Fruit fly (Drosophila melanogaster) whole organism, embryonic: ENCODE measurements around the gene RpL37A.

Experiments
- Adf1 ChIP-seq: fragments of 200-800 bp; sonication (Bioruptor generic); IDR thresholded peaks from 2 replicates; pipeline ENCODE4 v1.3.6; 2022; ENCODE audit warnings: missing biosample characterization, missing genetic modification characterization
- B-H1 ChIP-seq: fragments of 200-800 bp; sonication (Bioruptor generic); IDR thresholded peaks from 3 replicates; pipeline ENCODE4 v1.3.6; 2022; ENCODE audit warnings: missing biosample characterization, missing genetic modification characterization
- BtbVII ChIP-seq: fragments of 200-800 bp; sonication (Bioruptor generic); optimal IDR thresholded peaks from 3 replicates; lab custom pipeline; 2017; ENCODE audit warnings: missing biosample characterization, mild to moderate bottlenecking, missing genetic modification characterization
- CG10431 ChIP-seq: fragments of 200-800 bp; sonication (Bioruptor generic); optimal IDR thresholded peaks from 3 replicates; lab custom pipeline; 2018; ENCODE audit warnings: missing biosample characterization, mild to moderate bottlenecking, missing genetic modification characterization
- CG10462 ChIP-seq: fragments of 200-800 bp; sonication (Bioruptor generic); optimal IDR thresholded peaks from 2 replicates; lab custom pipeline; 2016; ENCODE audit warnings: missing biosample characterization, missing genetic modification characterization
- CG10543 ChIP-seq: fragments of 200-800 bp; sonication (Bioruptor generic); optimal IDR thresholded peaks from 3 replicates; lab custom pipeline; 2017; ENCODE audit warnings: missing biosample characterization, mild to moderate bottlenecking, missing genetic modification characterization, moderate library complexity
- CG11085 ChIP-seq: fragments of 200-800 bp; sonication (Bioruptor generic); IDR thresholded peaks from 2 replicates; pipeline ENCODE4 v1.3.6; 2022; ENCODE audit warnings: missing biosample characterization, missing genetic modification characterization
- CG12769 ChIP-seq: fragments of 200-800 bp; sonication (Bioruptor generic); optimal IDR thresholded peaks from 2 replicates; lab custom pipeline; 2019; ENCODE audit warnings: missing biosample characterization, mild to moderate bottlenecking, missing genetic modification characterization, moderate library complexity
- CG14860 ChIP-seq: fragments of 200-800 bp; sonication (Bioruptor generic); IDR thresholded peaks from 3 replicates; pipeline ENCODE4 v1.3.6; 2022; ENCODE audit warnings: missing biosample characterization, missing genetic modification characterization; ENCODE audit not compliant: partially characterized antibody
- CG1529 ChIP-seq: fragments of 200-800 bp; sonication (Bioruptor generic); optimal IDR thresholded peaks from 3 replicates; lab custom pipeline; 2018; ENCODE audit warnings: missing biosample characterization, missing genetic modification characterization
- CG15514 ChIP-seq: fragments of 200-800 bp; sonication (Bioruptor generic); optimal IDR thresholded peaks from 3 replicates; lab custom pipeline; 2017; ENCODE audit warnings: missing biosample characterization, missing genetic modification characterization, mild to moderate bottlenecking, moderate library complexity, missing genetic modification reagents
- CG2875 ChIP-seq: fragments of 200-800 bp; sonication (Bioruptor generic); optimal IDR thresholded peaks from 2 replicates; lab custom pipeline; 2017; ENCODE audit warnings: missing biosample characterization, mild to moderate bottlenecking, missing genetic modification characterization, missing genetic modification reagents
- CG31224 ChIP-seq: fragments of 200-800 bp; sonication (Bioruptor generic); IDR thresholded peaks from 2 replicates; pipeline ENCODE4 v1.3.6; 2022; ENCODE audit warnings: missing biosample characterization, missing genetic modification characterization
- CG3281 ChIP-seq: fragments of 200-800 bp; sonication (Bioruptor generic); optimal IDR thresholded peaks from 3 replicates; lab custom pipeline; 2017; ENCODE audit warnings: missing biosample characterization, mild to moderate bottlenecking, missing genetic modification characterization
- CG4820 ChIP-seq: fragments of 200-800 bp; sonication (Bioruptor generic); optimal IDR thresholded peaks from 3 replicates; lab custom pipeline; 2016; ENCODE audit warnings: missing biosample characterization, missing genetic modification characterization
- CG6765 ChIP-seq: fragments of 200-800 bp; sonication (Bioruptor generic); optimal IDR thresholded peaks from 3 replicates; lab custom pipeline; 2017; ENCODE audit warnings: missing biosample characterization, mild to moderate bottlenecking, missing genetic modification characterization
- CG6813 ChIP-seq: fragments of 200-800 bp; sonication (Bioruptor generic); optimal IDR thresholded peaks from 2 replicates; lab custom pipeline; 2017; ENCODE audit warnings: missing biosample characterization, missing genetic modification characterization, mild to moderate bottlenecking, moderate library complexity, missing genetic modification reagents
- CG7839 ChIP-seq: fragments of 200-800 bp; sonication (Bioruptor generic); optimal IDR thresholded peaks from 3 replicates; lab custom pipeline; 2018; ENCODE audit warnings: missing biosample characterization, mild to moderate bottlenecking, missing genetic modification characterization, moderate library complexity
- CG8290 ChIP-seq, 3 experiments: fragments of 200-800 bp; sonication (Bioruptor generic); optimal IDR thresholded peaks; 2 replicates each; lab custom pipeline; 2016 to 2019; ENCODE audit warnings: missing biosample characterization in 3 of 3, missing genetic modification characterization in 3 of 3, mild to moderate bottlenecking in 2 of 3, moderate library complexity in 1 of 3
- Dbx ChIP-seq: fragments of 200-800 bp; sonication (Bioruptor generic); IDR thresholded peaks from 3 replicates; pipeline ENCODE4 v1.3.6; 2022; ENCODE audit warnings: missing biosample characterization, missing genetic modification characterization
- Dip2 ChIP-seq: fragments of 200-800 bp; sonication (Bioruptor generic); IDR thresholded peaks from 2 replicates; pipeline ENCODE4 v1.3.6; 2022; ENCODE audit warnings: missing biosample characterization, missing genetic modification characterization
- Fer3 ChIP-seq: fragments of 200-800 bp; sonication (Bioruptor generic); optimal IDR thresholded peaks from 2 replicates; lab custom pipeline; 2018; ENCODE audit warnings: missing biosample characterization, mild to moderate bottlenecking, missing genetic modification characterization, moderate library complexity
- Hand ChIP-seq: fragments of 200-800 bp; sonication (Bioruptor generic); optimal IDR thresholded peaks from 2 replicates; lab custom pipeline; 2017; ENCODE audit warnings: mild to moderate bottlenecking, missing biosample characterization, missing genetic modification reagents, missing genetic modification characterization
- HmgZ ChIP-seq: fragments of 200-800 bp; sonication (Bioruptor generic); optimal IDR thresholded peaks from 2 replicates; lab custom pipeline; 2018; ENCODE audit warnings: missing biosample characterization, mild to moderate bottlenecking, missing genetic modification characterization
- Hmx ChIP-seq: fragments of 200-800 bp; sonication (Bioruptor generic); optimal IDR thresholded peaks from 2 replicates; lab custom pipeline; 2016; ENCODE audit warnings: missing biosample characterization, missing genetic modification characterization
- Mrtf ChIP-seq: fragments of 200-800 bp; sonication (Bioruptor generic); IDR thresholded peaks from 3 replicates; pipeline ENCODE4 v1.3.6; 2022; ENCODE audit warnings: missing biosample characterization, missing genetic modification characterization
- Rx ChIP-seq: fragments of 200-800 bp; sonication (Bioruptor generic); IDR thresholded peaks from 2 replicates; pipeline ENCODE4 v1.3.6; 2022; ENCODE audit warnings: missing biosample characterization, missing genetic modification characterization
- Side ChIP-seq: fragments of 200-800 bp; sonication (Bioruptor generic); optimal IDR thresholded peaks from 2 replicates; lab custom pipeline; 2016; ENCODE audit warnings: missing biosample characterization, missing genetic modification characterization
- Ssrp ChIP-seq: fragments of 200-800 bp; sonication (Bioruptor generic); optimal IDR thresholded peaks from 2 replicates; lab custom pipeline; 2018; ENCODE audit warnings: missing biosample characterization, mild to moderate bottlenecking, missing genetic modification characterization, moderate library complexity
- Stat92E ChIP-seq, 3 experiments: fragments of >200 bp in 2 of 3; fragments of 200-800 bp in 1 of 3; sonication (Bioruptor generic) in 1 of 3; optimal IDR thresholded peaks; 2 replicates each; lab custom pipeline; 2017 to 2019; ENCODE audit warnings: missing biosample characterization in 3 of 3, missing genetic modification characterization in 3 of 3, mild to moderate bottlenecking in 1 of 3, moderate library complexity in 1 of 3
- az2 ChIP-seq: fragments of 200-800 bp; sonication (Bioruptor generic); optimal IDR thresholded peaks from 3 replicates; lab custom pipeline; 2016; ENCODE audit warnings: missing biosample characterization, missing genetic modification characterization
- dan ChIP-seq: fragments of 200-800 bp; sonication (Bioruptor generic); IDR thresholded peaks from 2 replicates; pipeline ENCODE4 v1.3.6; 2022; ENCODE audit warnings: missing biosample characterization, missing genetic modification characterization
- esg ChIP-seq: fragments of 200-800 bp; sonication (Bioruptor generic); conservative IDR thresholded peaks from 2 replicates; pipeline ENCODE4 v1.3.6; 2022; ENCODE audit warnings: missing biosample characterization, missing genetic modification characterization
- ewg ChIP-seq: fragments of 200-800 bp; sonication (Bioruptor generic); optimal IDR thresholded peaks from 3 replicates; lab custom pipeline; 2017; ENCODE audit warnings: mild to moderate bottlenecking, missing biosample characterization, missing genetic modification reagents, missing genetic modification characterization
- fd3F ChIP-seq: fragments of 200-800 bp; sonication (Bioruptor generic); optimal IDR thresholded peaks from 2 replicates; lab custom pipeline; 2018; ENCODE audit warnings: missing biosample characterization, mild to moderate bottlenecking, missing genetic modification characterization, moderate library complexity
- fd64A ChIP-seq: fragments of 200-800 bp; sonication (Bioruptor generic); optimal IDR thresholded peaks from 3 replicates; lab custom pipeline; 2018; ENCODE audit warnings: missing biosample characterization, mild to moderate bottlenecking, missing genetic modification characterization
- kah ChIP-seq: fragments of 200-800 bp; sonication (Bioruptor generic); optimal IDR thresholded peaks from 2 replicates; lab custom pipeline; 2018; ENCODE audit warnings: missing biosample characterization, mild to moderate bottlenecking, missing genetic modification characterization
- nerfin-2 ChIP-seq: fragments of 200-800 bp; sonication (Bioruptor generic); IDR thresholded peaks from 2 replicates; pipeline ENCODE4 v1.3.6; 2022; ENCODE audit warnings: missing biosample characterization, missing genetic modification characterization; ENCODE audit not compliant: partially characterized antibody
- odd ChIP-seq: fragments of 200-800 bp; sonication (Bioruptor generic); optimal IDR thresholded peaks from 2 replicates; lab custom pipeline; 2017; ENCODE audit warnings: missing biosample characterization, mild to moderate bottlenecking, missing genetic modification characterization
- pfk ChIP-seq: fragments of 200-800 bp; sonication (Bioruptor generic); optimal IDR thresholded peaks from 2 replicates; lab custom pipeline; 2018; ENCODE audit warnings: missing biosample characterization, mild to moderate bottlenecking, missing genetic modification characterization, moderate library complexity
- pita ChIP-seq: fragments of 200-800 bp; sonication (Bioruptor generic); optimal IDR thresholded peaks from 2 replicates; lab custom pipeline; 2017; ENCODE audit warnings: missing biosample characterization, mild to moderate bottlenecking, missing genetic modification characterization
- row ChIP-seq: fragments of 200-800 bp; sonication (Bioruptor generic); IDR thresholded peaks from 3 replicates; pipeline ENCODE4 v1.3.6; 2022; ENCODE audit warnings: missing biosample characterization, missing genetic modification characterization
- schlank ChIP-seq: fragments of 200-800 bp; sonication (Bioruptor generic); optimal IDR thresholded peaks from 2 replicates; lab custom pipeline; 2018; ENCODE audit warnings: missing biosample characterization, mild to moderate bottlenecking, missing genetic modification characterization
- shn ChIP-seq: fragments of 200-800 bp; sonication (Bioruptor generic); optimal IDR thresholded peaks from 3 replicates; lab custom pipeline; 2016; ENCODE audit warnings: missing biosample characterization, missing genetic modification characterization
- slou ChIP-seq: fragments of 200-800 bp; sonication (Bioruptor generic); optimal IDR thresholded peaks from 3 replicates; lab custom pipeline; 2016; ENCODE audit warnings: missing biosample characterization, missing genetic modification characterization
- stc ChIP-seq: fragments of 200-800 bp; sonication (Bioruptor generic); IDR thresholded peaks from 2 replicates; pipeline ENCODE4 v1.3.6; 2022; ENCODE audit warnings: missing biosample characterization, missing genetic modification characterization
- tin ChIP-seq: fragments of 200-800 bp; sonication (Bioruptor generic); optimal IDR thresholded peaks from 3 replicates; lab custom pipeline; 2016; ENCODE audit warnings: missing biosample characterization, missing genetic modification characterization
- toy ChIP-seq: fragments of 200-800 bp; sonication (Bioruptor generic); IDR thresholded peaks from 2 replicates; pipeline ENCODE4 v1.3.6; 2022; ENCODE audit warnings: missing biosample characterization, missing genetic modification characterization
- usp ChIP-seq: fragments of >200 bp; optimal IDR thresholded peaks from 2 replicates; lab custom pipeline; 2017; ENCODE audit warnings: missing biosample characterization, missing genetic modification characterization
- zen2 ChIP-seq: fragments of 200-800 bp; sonication (Bioruptor generic); IDR thresholded peaks from 3 replicates; pipeline ENCODE4 v1.3.6; 2022; ENCODE audit warnings: missing biosample characterization, missing genetic modification characterization; ENCODE audit not compliant: partially characterized antibody

The RpL37A gene

DNA sequence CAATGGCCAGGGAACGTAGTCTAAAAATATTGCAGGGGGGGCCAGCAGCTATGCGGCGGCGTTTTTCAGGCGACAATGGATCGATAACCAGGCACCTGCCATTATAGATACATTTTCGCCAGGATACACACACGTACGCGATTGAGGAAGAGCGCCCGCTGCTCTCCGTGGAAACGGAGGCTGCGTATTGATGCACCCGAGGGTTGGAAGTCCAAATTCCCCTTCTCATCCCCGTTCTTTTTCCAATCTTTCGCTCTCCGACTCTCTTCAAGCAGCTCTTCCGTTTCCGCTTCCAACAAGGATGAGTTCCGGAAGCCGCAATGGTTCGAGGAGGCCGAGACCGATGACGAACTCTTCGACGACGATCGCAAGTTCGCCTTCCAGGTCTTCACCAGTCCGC is 26.0 kb downstream of the RpL37A start (continued):
- no peak for TF ChIP-seq Rx (GFP tag; lab: Robert Waterston, UW)
- no peak for TF ChIP-seq CG31224
- no peak for TF ChIP-seq CG12769
- peak; percentile 87 for TF ChIP-seq ewg (GFP tag; lab: Kevin White, UChicago)
- no peak for TF ChIP-seq CG8290 (GFP tag; optimal IDR thresholded peaks at IDR 0.05; lab: Kevin White, UChicago)
- peak in 1 of 2 experiments; percentile 51 for TF ChIP-seq CG8290 (tag; optimal IDR thresholded peaks at IDR 0.05; lab: Kevin White, UChicago)
- peak; percentile 15 for TF ChIP-seq Fer3 (tag; lab: Kevin White, UChicago)
- TF ChIP-seq pita (GFP tag; lab: Kevin White, UChicago) = no peak
- peak; percentile 66 for TF ChIP-seq odd (GFP tag; lab: Kevin White, UChicago)
- TF ChIP-seq Stat92E (GFP tag; optimal IDR thresholded peaks at IDR 0.05; lab: Kevin White, UChicago) = no peak
- peak; percentile 56 for TF ChIP-seq CG10543 (GFP tag; lab: Kevin White, UChicago)
- TF ChIP-seq shn (GFP tag; lab: Kevin White, UChicago) = no peak
- TF ChIP-seq CG7839 (tag; lab: Kevin White, UChicago) = no peak
- no peak for TF ChIP-seq Side (GFP tag; lab: Kevin White, UChicago)
- TF ChIP-seq tin (GFP tag; lab: Kevin White, UChicago) = no peak
- no peak for TF ChIP-seq Ssrp (tag; lab: Kevin White, UChicago)
- no peak for TF ChIP-seq dan (GFP tag; lab: Robert Waterston, UW)
- TF ChIP-seq fd3F = peak; percentile 8
- TF ChIP-seq CG15514 = peak; percentile 82
- TF ChIP-seq CG11085 (GFP tag; lab: Robert Waterston, UW) = no peak
- peak; percentile 41 for TF ChIP-seq kah (GFP tag; lab: Kevin White, UChicago)
- TF ChIP-seq CG2875 (GFP tag; lab: Kevin White, UChicago) = no peak
- peak; percentile 13 for TF ChIP-seq fd64A (GFP tag; lab: Kevin White, UChicago)
- 0 out of 2 replicates have a peak, but pooled peaks have one; percentile 29 for TF ChIP-seq stc (GFP tag; lab: Robert Waterston, UW)
- TF ChIP-seq esg (GFP tag; lab: Robert Waterston, UW) = no peak
- TF ChIP-seq CG14860 (GFP tag; lab: Robert Waterston, UW) = no peak
- peak; percentile 81 for TF ChIP-seq Hand
- peak; percentile 27; the same call in 1 of the 3 replicates for TF ChIP-seq Dbx (GFP tag; lab: Robert Waterston, UW)
- TF ChIP-seq schlank = peak; percentile 65
- no peak for TF ChIP-seq row (GFP tag; lab: Robert Waterston, UW)
- TF ChIP-seq pfk (GFP tag; lab: Kevin White, UChicago) = peak; percentile 73
- TF ChIP-seq CG4820 (GFP tag; lab: Kevin White, UChicago) = no peak
- TF ChIP-seq az2 (GFP tag; lab: Kevin White, UChicago) = no peak
- TF ChIP-seq CG6813 (GFP tag; lab: Kevin White, UChicago) = peak; percentile 89
- TF ChIP-seq Adf1 (GFP tag; lab: Robert Waterston, UW) = no peak
- no peak for TF ChIP-seq Dip2 (GFP tag; lab: Robert Waterston, UW)
- TF ChIP-seq BtbVII (GFP tag; lab: Kevin White, UChicago) = peak; percentile 58
- no peak for TF ChIP-seq CG10462 (GFP tag; lab: Kevin White, UChicago)
- no peak; the same call in 2 of the 3 replicates for TF ChIP-seq B-H1 (GFP tag; lab: Robert Waterston, UW)
- no peak for TF ChIP-seq CG1529 (GFP tag; lab: Kevin White, UChicago)
- no peak for TF ChIP-seq Mrtf
- TF ChIP-seq CG3281 = peak; percentile 69
- TF ChIP-seq Hmx (GFP tag; lab: Kevin White, UChicago) = no peak
- no peak for TF ChIP-seq HmgZ (tag; lab: Kevin White, UChicago)
- no peak for TF ChIP-seq zen2 (GFP tag; lab: Robert Waterston, UW)
- no peak for TF ChIP-seq slou (GFP tag; lab: Kevin White, UChicago)
- no peak for TF ChIP-seq toy (GFP tag; lab: Robert Waterston, UW)
- peak; percentile 85 for TF ChIP-seq CG6765 (GFP tag; lab: Kevin White, UChicago)
- TF ChIP-seq nerfin-2 = no peak
- no peak for TF ChIP-seq usp (GFP tag; lab: Kevin White, UChicago)
- TF ChIP-seq CG10431 (GFP tag; lab: Kevin White, UChicago) = peak; percentile 52
